Worm (Caenorhabditis elegans) whole organism, midembryonic: ENCODE data around the gene mif-4.
"Not testable (repeated sequence)": the region's sequence is repeated elsewhere in the genome, so short reads cannot be mapped to it uniquely, and the experiment has no call there.

ENCODE experiments used
- T22C8.4 ChIP-seq: fragments of 200-800 bp; sonication (Bioruptor generic); IDR thresholded peaks from 2 replicates; pipeline ENCODE4 v1.3.6; 2022; ENCODE audit warnings: missing genetic modification characterization, missing compliant biosample characterization
- cog-1 ChIP-seq: sonication (generic microtip); optimal IDR thresholded peaks from 2 replicates; lab custom pipeline; 2016; ENCODE audit warnings: missing genetic modification characterization, missing compliant biosample characterization
- flt-1 ChIP-seq: fragments of 200-800 bp; sonication (Bioruptor generic); IDR thresholded peaks from 2 replicates; pipeline ENCODE4 v1.3.6; 2022; ENCODE audit warnings: missing genetic modification characterization, missing compliant biosample characterization
- klf-2 ChIP-seq: fragments of 200-800 bp; sonication (Bioruptor generic); conservative IDR thresholded peaks from 2 replicates; pipeline ENCODE4 v1.3.6; 2022; ENCODE audit warnings: missing genetic modification reagents, missing genetic modification characterization, missing compliant biosample characterization
- med-1 ChIP-seq: sonication (generic microtip); optimal IDR thresholded peaks from 2 replicates; lab custom pipeline; 2017; ENCODE audit warnings: missing genetic modification characterization, mild to moderate bottlenecking, missing compliant biosample characterization, antibody characterized with exemption, missing genetic modification reagents; ENCODE audit not compliant: insufficient read depth
- ref-1 ChIP-seq: fragments of 200-800 bp; sonication (Bioruptor generic); conservative IDR thresholded peaks from 2 replicates; pipeline ENCODE4 v1.3.6; 2022; ENCODE audit warnings: missing genetic modification reagents, missing genetic modification characterization, missing compliant biosample characterization
- tab-1 ChIP-seq: fragments of 200-800 bp; sonication (Bioruptor generic); IDR thresholded peaks from 2 replicates; pipeline ENCODE4 v1.3.6; 2022; ENCODE audit warnings: missing genetic modification characterization, missing compliant biosample characterization
- ztf-23 ChIP-seq: fragments of 200-800 bp; sonication (Bioruptor generic); IDR thresholded peaks from 2 replicates; pipeline ENCODE4 v1.3.6; 2022; ENCODE audit warnings: missing genetic modification reagents, missing genetic modification characterization, missing compliant biosample characterization
- ztf-29 ChIP-seq: fragments of 200-800 bp; sonication (Bioruptor generic); IDR thresholded peaks from 2 replicates; pipeline ENCODE4 v1.3.6; 2022; ENCODE audit warnings: missing genetic modification reagents, missing genetic modification characterization, missing compliant biosample characterization

mif-4 gene

DNA sequence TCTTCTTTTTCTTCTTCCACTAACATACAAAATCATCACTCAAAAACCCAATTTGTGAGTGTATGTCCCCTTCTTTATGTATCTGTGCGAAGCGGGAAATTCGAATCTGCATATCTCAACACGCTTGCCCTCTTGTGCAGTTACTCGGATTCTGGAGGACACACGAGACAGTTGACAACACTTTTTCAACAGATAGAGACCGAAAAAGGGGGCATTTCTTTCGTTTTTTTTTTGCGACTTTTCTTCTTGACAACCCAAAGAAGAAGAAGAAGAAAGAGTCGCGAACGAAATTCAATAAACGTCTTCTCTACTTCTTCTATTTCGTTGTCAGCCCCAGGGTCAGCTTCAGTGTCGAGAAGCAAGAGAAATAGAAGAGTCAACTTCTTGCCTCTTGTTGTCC lies 30.2 kb upstream of the mif-4 start:
- TF ChIP-seq ztf-23 (GFP tag; lab: Robert Waterston, UW) = no peak
- no peak for TF ChIP-seq T22C8.4
- no peak for TF ChIP-seq ztf-29
- no peak for TF ChIP-seq med-1 (GFP tag; lab: Kevin White, UChicago)

DNA sequence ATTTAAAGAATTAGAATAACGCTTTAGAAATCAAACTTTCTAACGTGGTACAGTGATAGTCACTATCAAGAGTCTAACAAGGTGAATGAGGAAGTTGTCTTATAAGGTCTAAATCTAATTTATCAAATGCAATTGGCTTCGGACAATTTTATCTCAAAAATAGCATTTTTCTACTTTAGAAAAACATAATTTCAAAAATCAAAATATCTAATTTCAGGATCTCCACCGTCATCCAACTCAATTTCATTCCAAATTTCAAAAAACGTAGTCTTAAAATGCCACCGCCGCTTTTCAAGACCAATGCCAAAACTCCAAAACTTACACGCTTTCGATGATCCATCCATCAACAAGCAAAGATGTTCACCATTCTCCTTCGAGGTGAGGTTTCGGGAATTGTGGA lies 29.3 kb upstream of the mif-4 start, which contains the start of gene Y73B6BL.270:
Gene Y73B6BL.270, plus strand, starts transcription at position 301 of the 400 bp plus-strand sequence.
- TF ChIP-seq med-1 (GFP tag; lab: Kevin White, UChicago) (no peak), flt-1 (no peak), ztf-29 (no peak), ztf-23 (GFP tag; lab: Robert Waterston, UW) (no peak), klf-2 (GFP tag; lab: Robert Waterston, UW) (no peak), T22C8.4 (no peak), ref-1 (GFP tag; lab: Robert Waterston, UW) (no peak)

ce11 chrIV:6363604-6364003 lies 27.8 kb upstream of the mif-4 start:
- TF ChIP-seq flt-1 = 0 out of 2 replicates have a peak, but pooled peaks have one; percentile 20
- no peak for TF ChIP-seq ztf-23 (GFP tag; lab: Robert Waterston, UW)

DNA sequence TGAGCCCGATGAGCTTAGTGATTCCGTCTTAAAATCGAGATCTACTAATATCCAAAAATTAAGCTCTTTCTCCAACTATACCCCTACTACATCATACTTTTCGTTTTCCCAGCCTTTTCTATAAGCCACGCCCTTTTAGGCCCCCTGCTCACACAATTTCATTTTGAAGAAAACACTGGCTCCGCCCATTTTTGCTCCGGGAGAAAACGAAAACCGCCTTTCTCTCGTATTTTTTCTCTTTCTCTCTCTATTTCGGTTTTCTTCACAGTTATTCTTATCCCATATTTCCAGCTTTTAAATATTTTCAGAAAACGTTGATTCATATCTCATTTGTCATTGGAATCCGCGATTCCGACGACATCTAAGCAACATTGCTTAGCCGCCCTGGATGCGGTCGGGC lies 25.9 kb upstream of the mif-4 start, which contains the start of gene Y73B6BL.47:
Gene Y73B6BL.47, plus strand, starts transcription at position 301 of the 400 bp plus-strand sequence.
- TF ChIP-seq T22C8.4 (no peak), ztf-23 (GFP tag; lab: Robert Waterston, UW) (no peak), med-1 (GFP tag; lab: Kevin White, UChicago) (no peak), ref-1 (GFP tag; lab: Robert Waterston, UW) (no peak), ztf-29 (no peak), klf-2 (GFP tag; lab: Robert Waterston, UW) (no peak), tab-1 (GFP tag; lab: Robert Waterston, UW) (no peak), flt-1 (no peak), cog-1 (tag; lab: Kevin White, UChicago) (no peak)

DNA sequence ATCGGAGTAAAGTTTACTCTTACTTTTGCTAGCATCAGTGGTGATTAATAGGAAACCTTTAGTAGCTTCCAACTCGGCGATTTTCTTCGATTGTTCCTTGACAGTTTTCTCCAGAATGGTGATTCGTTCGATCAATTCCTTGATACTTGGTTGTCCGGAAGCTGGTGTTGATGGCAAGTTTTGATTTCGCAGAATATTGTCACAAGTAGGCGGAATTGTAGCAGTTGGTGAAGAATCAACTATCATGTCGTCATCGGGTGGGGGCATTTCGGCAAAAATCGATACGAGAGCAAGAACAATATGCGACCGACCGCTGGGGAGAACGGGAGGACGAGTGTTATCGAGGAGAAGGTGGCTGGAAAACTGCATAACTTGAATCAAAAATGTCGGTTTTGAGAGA lies 11.4 kb upstream of the mif-4 start, which contains the start of gene Y73B6BL.289:
Gene Y73B6BL.289, plus strand, starts transcription at position 301 of the 400 bp plus-strand sequence.
- TF ChIP-seq ztf-29; med-1 (GFP tag; lab: Kevin White, UChicago); klf-2 (GFP tag; lab: Robert Waterston, UW): not testable (repeated sequence)

DNA sequence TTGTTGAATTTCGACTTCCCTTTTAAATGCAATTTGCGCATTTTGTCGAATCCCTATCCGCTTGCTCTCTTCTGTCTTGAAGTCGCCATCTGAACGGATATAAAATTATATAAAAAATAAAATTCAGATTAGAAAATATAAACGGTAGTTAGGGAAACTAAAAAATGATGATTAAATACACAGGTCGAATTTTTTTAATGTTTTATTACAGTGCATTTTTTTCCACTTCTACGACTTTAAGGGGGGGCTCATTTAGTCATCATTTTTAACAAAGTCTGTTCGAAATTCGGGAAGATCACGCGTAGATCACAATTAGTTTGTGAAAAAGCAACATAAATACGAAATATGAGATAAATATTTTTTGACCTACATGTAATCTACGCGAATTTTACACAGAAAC lies 7.1 kb upstream of the mif-4 start, which contains the start of gene Y73B6BL.14:
Gene Y73B6BL.14, minus strand, starts transcription at position 101 of the 400 bp plus-strand sequence.
- TF ChIP-seq cog-1 (tag; lab: Kevin White, UChicago) = no peak
- TF ChIP-seq tab-1 (GFP tag; lab: Robert Waterston, UW) = no peak
- no peak for TF ChIP-seq klf-2 (GFP tag; lab: Robert Waterston, UW)
- no peak for TF ChIP-seq med-1 (GFP tag; lab: Kevin White, UChicago)
- TF ChIP-seq ztf-29 = no peak
- TF ChIP-seq ztf-23 (GFP tag; lab: Robert Waterston, UW) = no peak
- TF ChIP-seq flt-1 = no peak
- no peak for TF ChIP-seq T22C8.4
- TF ChIP-seq ref-1 (GFP tag; lab: Robert Waterston, UW) = no peak

DNA sequence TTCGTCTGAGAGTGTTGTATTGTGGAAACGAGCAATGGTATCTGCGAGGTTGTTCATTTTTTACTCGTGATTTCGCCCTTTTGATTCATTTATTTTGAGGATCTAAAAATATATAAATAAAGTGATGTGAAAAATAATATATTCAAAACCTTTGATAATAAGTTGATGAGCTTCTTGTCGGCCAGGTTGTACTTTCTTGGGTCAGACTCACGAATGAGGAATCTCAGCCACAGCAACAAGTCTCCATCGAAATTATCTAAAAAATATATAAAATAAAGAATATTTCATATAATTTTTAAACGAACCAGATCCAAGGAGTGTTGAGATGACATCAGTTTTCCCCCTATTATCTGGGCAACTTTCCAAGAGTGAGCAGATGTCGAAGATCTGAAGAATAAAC lies 6.6 kb upstream of the mif-4 start, which contains the start of gene Y73B6BL.288:
Gene Y73B6BL.288, minus strand, starts transcription at position 101 of the 400 bp plus-strand sequence.
- TF ChIP-seq ztf-23 (GFP tag; lab: Robert Waterston, UW) = no peak
- TF ChIP-seq T22C8.4 = no peak
- no peak for TF ChIP-seq flt-1
- TF ChIP-seq ztf-29 = no peak
- no peak for TF ChIP-seq klf-2 (GFP tag; lab: Robert Waterston, UW)
- TF ChIP-seq ref-1 (GFP tag; lab: Robert Waterston, UW) = no peak
- no peak for TF ChIP-seq cog-1 (tag; lab: Kevin White, UChicago)

DNA sequence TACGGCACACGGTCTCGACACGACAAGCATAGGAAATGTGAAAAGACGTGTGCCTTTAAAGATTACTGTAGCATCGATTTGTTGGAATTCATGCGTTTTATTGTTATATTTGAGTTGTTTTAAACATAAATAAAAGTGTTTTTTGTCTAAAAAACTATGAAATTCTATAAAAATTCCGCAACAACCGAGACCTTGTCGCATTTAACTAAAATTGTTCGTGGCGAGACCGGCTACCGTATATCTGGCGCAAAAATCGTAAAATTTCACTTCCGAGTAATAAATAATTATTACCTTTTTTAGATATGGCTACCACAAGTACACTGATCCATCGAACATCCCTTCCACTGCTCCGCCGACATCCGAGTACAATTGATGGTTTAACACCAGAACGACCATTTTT lies 1.6 kb upstream of the mif-4 start, which contains the start of gene ipla-6:
Gene ipla-6, plus strand, starts transcription at position 301 of the 400 bp plus-strand sequence.
- TF ChIP-seq ztf-29 = no peak
- TF ChIP-seq T22C8.4 = no peak
- TF ChIP-seq cog-1 (tag; lab: Kevin White, UChicago) = no peak
- TF ChIP-seq klf-2 (GFP tag; lab: Robert Waterston, UW) = no peak
- no peak for TF ChIP-seq ztf-23 (GFP tag; lab: Robert Waterston, UW)
- TF ChIP-seq tab-1 (GFP tag; lab: Robert Waterston, UW) = no peak
- no peak for TF ChIP-seq ref-1 (GFP tag; lab: Robert Waterston, UW)
- TF ChIP-seq med-1 (GFP tag; lab: Kevin White, UChicago) = no peak
- TF ChIP-seq flt-1 = no peak

ce11 chrIV:6336748-6337147 lies 954 bp upstream of the mif-4 start:
- TF ChIP-seq cog-1 (tag; lab: Kevin White, UChicago) (peak; percentile 44), flt-1 (0 out of 2 replicates have a peak, but pooled peaks have one; percentile 50), ztf-29 (no peak)

DNA sequence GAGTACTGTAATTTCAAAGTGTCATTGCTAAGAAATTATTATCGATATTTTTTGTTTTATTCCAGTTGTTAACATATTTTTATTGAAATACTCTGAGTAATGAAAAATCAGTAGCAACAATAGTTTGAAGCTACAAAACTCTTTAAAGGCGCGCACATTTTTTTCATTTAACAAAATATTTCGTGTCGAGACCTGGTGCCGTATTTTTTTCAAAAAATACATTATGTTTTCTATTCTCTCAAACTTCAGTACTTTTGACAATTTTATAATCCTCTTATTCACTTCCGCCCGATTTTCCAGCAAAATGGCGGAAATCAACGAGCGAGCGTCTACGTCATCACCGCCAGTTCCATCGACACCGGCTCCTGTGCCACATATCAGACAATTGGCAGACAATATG lies 1.9 kb downstream of the mif-4 start, which contains the start of gene blos-2:
Gene blos-2, plus strand, starts transcription at position 301 of the 400 bp plus-strand sequence.
- TF ChIP-seq T22C8.4 = no peak

- TF ChIP-seq ztf-23 (GFP tag; lab: Robert Waterston, UW) (no peak), klf-2 (GFP tag; lab: Robert Waterston, UW) (no peak), cog-1 (tag; lab: Kevin White, UChicago) (no peak), med-1 (GFP tag; lab: Kevin White, UChicago) (no peak), flt-1 (no peak), ztf-29 (no peak), T22C8.4 (no peak), tab-1 (GFP tag; lab: Robert Waterston, UW) (no peak), ref-1 (GFP tag; lab: Robert Waterston, UW) (no peak)
These were observed 5.0 kb downstream of the mif-4 start for ce11 chrIV:6330790-6331189.
